Worm (Caenorhabditis elegans) whole organism, L2 larva: Measurements from ENCODE around the gene ymel-1.
A peak's percentile ranks its signal among the peaks of the same experiment; 100 is the strongest.
"Not testable (repeated sequence)": the region's sequence is repeated elsewhere in the genome, so short reads cannot be mapped to it uniquely, and the experiment has no call there.

Experiments
- C34F6.9 ChIP-seq: fragments of 150-350 bp; optimal IDR thresholded peaks from 2 replicates; lab custom pipeline; 2014; ENCODE audit warnings: missing biosample characterization, missing genetic modification characterization
- F13H6.1 ChIP-seq: sonication (generic microtip); optimal IDR thresholded peaks from 2 replicates; lab custom pipeline; 2016; ENCODE audit warnings: missing genetic modification characterization, missing compliant biosample characterization
- Y55F3AM.14 ChIP-seq: fragments of 200-800 bp; sonication (Bioruptor generic); optimal IDR thresholded peaks from 2 replicates; lab custom pipeline; 2018; ENCODE audit warnings: mild to moderate bottlenecking, missing genetic modification characterization, missing compliant biosample characterization
- alr-1 ChIP-seq: fragments of 150-350 bp; optimal IDR thresholded peaks from 2 replicates; lab custom pipeline; 2014; ENCODE audit warnings: missing biosample characterization, missing genetic modification characterization
- aly-2 ChIP-seq: fragments of 150-350 bp; optimal IDR thresholded peaks from 2 replicates; lab custom pipeline; 2014; ENCODE audit warnings: missing biosample characterization, missing genetic modification characterization
- ama-1 ChIP-seq: fragments of 150-350 bp; optimal IDR thresholded peaks from 2 replicates; lab custom pipeline; 2018; ENCODE audit warnings: inconsistent platforms
- blmp-1 ChIP-seq: sonication (generic microtip); optimal IDR thresholded peaks from 2 replicates; lab custom pipeline; 2017; ENCODE audit warnings: missing genetic modification characterization, mild to moderate bottlenecking, missing compliant biosample characterization, antibody characterized with exemption, moderate library complexity; ENCODE audit not compliant: insufficient read depth
- ceh-16 ChIP-seq: fragments of 150-350 bp; optimal IDR thresholded peaks from 2 replicates; lab custom pipeline; 2014; ENCODE audit warnings: missing biosample characterization, missing genetic modification characterization
- crh-2 ChIP-seq: sonication (generic microtip); optimal IDR thresholded peaks from 2 replicates; lab custom pipeline; 2017; ENCODE audit warnings: missing biosample characterization, missing genetic modification characterization
- dmd-4 ChIP-seq: sonication (generic microtip); optimal IDR thresholded peaks from 2 replicates; lab custom pipeline; 2017; ENCODE audit warnings: missing biosample characterization, missing genetic modification characterization
- gmeb-1 ChIP-seq: fragments of 150-350 bp; optimal IDR thresholded peaks from 2 replicates; lab custom pipeline; 2014; ENCODE audit warnings: missing biosample characterization, missing genetic modification characterization
- lin-11 ChIP-seq: fragments of 150-350 bp; sonication (generic microtip); optimal IDR thresholded peaks from 2 replicates; lab custom pipeline; 2014; ENCODE audit warnings: missing biosample characterization, missing genetic modification characterization, inconsistent platforms, mixed read lengths
- lin-13 ChIP-seq: fragments of 150-350 bp; optimal IDR thresholded peaks from 2 replicates; lab custom pipeline; 2014; ENCODE audit warnings: missing biosample characterization, missing genetic modification reagents, missing genetic modification characterization
- lsy-2 ChIP-seq, 2 experiments: fragments of 150-350 bp in 1 of 2; sonication (generic microtip) in 1 of 2; optimal IDR thresholded peaks; 2 replicates each; lab custom pipeline; 2014 to 2017; ENCODE audit warnings: missing biosample characterization in 2 of 2, missing genetic modification characterization in 2 of 2
- mab-5 ChIP-seq: fragments of 150-350 bp; optimal IDR thresholded peaks from 2 replicates; lab custom pipeline; 2014; ENCODE audit warnings: missing biosample characterization, missing genetic modification characterization
- mbf-1 ChIP-seq: sonication (generic microtip); optimal IDR thresholded peaks from 2 replicates; lab custom pipeline; 2017; ENCODE audit warnings: missing biosample characterization, missing genetic modification characterization
- mdl-1 ChIP-seq, 2 experiments: fragments of 150-350 bp in 1 of 2; sonication (generic microtip) in 1 of 2; optimal IDR thresholded peaks; 2 replicates each; lab custom pipeline; 2017; ENCODE audit warnings: missing biosample characterization in 2 of 2, missing genetic modification characterization in 2 of 2
- nhr-11 ChIP-seq: fragments of 150-350 bp; optimal IDR thresholded peaks from 2 replicates; lab custom pipeline; 2014; ENCODE audit warnings: missing biosample characterization, missing genetic modification characterization
- nhr-12 ChIP-seq: fragments of 150-350 bp; optimal IDR thresholded peaks from 2 replicates; lab custom pipeline; 2014; ENCODE audit warnings: missing biosample characterization, missing genetic modification characterization
- nhr-129 ChIP-seq: fragments of 150-350 bp; optimal IDR thresholded peaks from 2 replicates; lab custom pipeline; 2014; ENCODE audit warnings: missing biosample characterization, missing genetic modification characterization
- nhr-21 ChIP-seq: fragments of 150-350 bp; optimal IDR thresholded peaks from 2 replicates; lab custom pipeline; 2014; ENCODE audit warnings: missing biosample characterization, missing genetic modification characterization
- nhr-237 ChIP-seq: fragments of 150-350 bp; optimal IDR thresholded peaks from 2 replicates; lab custom pipeline; 2014; ENCODE audit warnings: missing biosample characterization, missing genetic modification characterization
- nhr-25 ChIP-seq: fragments of 150-350 bp; sonication (generic microtip); optimal IDR thresholded peaks from 3 replicates; lab custom pipeline; 2014; ENCODE audit warnings: missing biosample characterization, missing genetic modification characterization
- nhr-6 ChIP-seq: fragments of 150-350 bp; optimal IDR thresholded peaks from 2 replicates; lab custom pipeline; 2014; ENCODE audit warnings: missing biosample characterization, missing genetic modification characterization
- nhr-77 ChIP-seq: fragments of 150-350 bp; optimal IDR thresholded peaks from 2 replicates; lab custom pipeline; 2014; ENCODE audit warnings: missing biosample characterization, missing genetic modification characterization
- peb-1 ChIP-seq: fragments of 150-350 bp; optimal IDR thresholded peaks from 2 replicates; lab custom pipeline; 2014; ENCODE audit warnings: missing biosample characterization, missing genetic modification characterization
- sem-4 ChIP-seq: fragments of 150-350 bp; optimal IDR thresholded peaks from 2 replicates; lab custom pipeline; 2014; ENCODE audit warnings: missing biosample characterization, missing genetic modification reagents, missing genetic modification characterization
- sma-3 ChIP-seq: sonication (generic microtip); optimal IDR thresholded peaks from 2 replicates; lab custom pipeline; 2016; ENCODE audit warnings: missing genetic modification reagents, missing genetic modification characterization, missing compliant biosample characterization
- sma-9 ChIP-seq, 2 experiments: fragments of 150-350 bp in 1 of 2; sonication (generic microtip) in 1 of 2; optimal IDR thresholded peaks; 2 replicates each; lab custom pipeline; 2014 to 2016; ENCODE audit warnings: missing genetic modification characterization in 2 of 2, mild to moderate bottlenecking in 1 of 2, missing biosample characterization in 1 of 2, missing compliant biosample characterization in 1 of 2, missing genetic modification reagents in 1 of 2, moderate library complexity in 1 of 2
- unc-39 ChIP-seq: fragments of 150-350 bp; optimal IDR thresholded peaks from 2 replicates; lab custom pipeline; 2014; ENCODE audit warnings: missing biosample characterization, missing genetic modification characterization
- unc-55 ChIP-seq: fragments of 150-350 bp; sonication (generic microtip); optimal IDR thresholded peaks from 3 replicates; lab custom pipeline; 2014; ENCODE audit warnings: missing biosample characterization, missing genetic modification reagents, missing genetic modification characterization
- unc-62 ChIP-seq: fragments of 150-350 bp; optimal IDR thresholded peaks from 2 replicates; lab custom pipeline; 2014; ENCODE audit warnings: missing biosample characterization, missing genetic modification reagents, missing genetic modification characterization
- ztf-1 ChIP-seq: fragments of 200-800 bp; sonication (Bioruptor generic); conservative IDR thresholded peaks from 2 replicates; pipeline ENCODE4 v1.3.6; 2022; ENCODE audit warnings: missing genetic modification characterization, missing compliant biosample characterization
- ztf-11 ChIP-seq: sonication (generic microtip); optimal IDR thresholded peaks from 2 replicates; lab custom pipeline; 2017; ENCODE audit warnings: missing biosample characterization, missing genetic modification characterization
- ztf-4 ChIP-seq: fragments of 150-350 bp; optimal IDR thresholded peaks from 2 replicates; lab custom pipeline; 2014; ENCODE audit warnings: missing biosample characterization, missing genetic modification characterization

ymel-1 gene

ce11 chrIII:10435938-10436842 is 20.3 kb downstream of the ymel-1 start, which contains the start of the genes smrd-1 and enu-3.1:
TSS of gene smrd-1 (minus strand) at chrIII:10435988.
TSS of gene enu-3.1 (plus strand) at chrIII:10436276.
- peak; percentile 69 to 75 for TF ChIP-seq lsy-2 (tag; optimal IDR thresholded peaks at IDR 0.05; lab: Kevin White, UChicago)
- TF ChIP-seq crh-2 (tag; lab: Kevin White, UChicago): peak; percentile 44
- TF ChIP-seq C34F6.9: peak; percentile 78
- peak; percentile 50 for TF ChIP-seq F13H6.1 (tag; lab: Kevin White, UChicago)
- peak; percentile 39 for TF ChIP-seq mab-5 (tag; lab: Kevin White, UChicago)
- TF ChIP-seq unc-55 (GFP tag; lab: Kevin White, UChicago): peak; percentile 63
- peak; percentile 76 for TF ChIP-seq lin-13 (GFP tag; lab: Kevin White, UChicago)
- peak; percentile 60 for TF ChIP-seq gmeb-1 (tag; lab: Kevin White, UChicago)
- TF ChIP-seq sma-3: peak; percentile 31

ce11 chrIII:10438780-10439179 is 22.8 kb downstream of the ymel-1 start, which contains the start of gene H04D03.6:
TSS of gene H04D03.6 (minus strand) at chrIII:10438880.
- TF ChIP-seq sma-3; ztf-11 (tag; lab: Kevin White, UChicago); sem-4: not testable (repeated sequence)
- TF ChIP-seq, all 48 proteins: peak for 0; not testable (repeated sequence) for 48

DNA sequence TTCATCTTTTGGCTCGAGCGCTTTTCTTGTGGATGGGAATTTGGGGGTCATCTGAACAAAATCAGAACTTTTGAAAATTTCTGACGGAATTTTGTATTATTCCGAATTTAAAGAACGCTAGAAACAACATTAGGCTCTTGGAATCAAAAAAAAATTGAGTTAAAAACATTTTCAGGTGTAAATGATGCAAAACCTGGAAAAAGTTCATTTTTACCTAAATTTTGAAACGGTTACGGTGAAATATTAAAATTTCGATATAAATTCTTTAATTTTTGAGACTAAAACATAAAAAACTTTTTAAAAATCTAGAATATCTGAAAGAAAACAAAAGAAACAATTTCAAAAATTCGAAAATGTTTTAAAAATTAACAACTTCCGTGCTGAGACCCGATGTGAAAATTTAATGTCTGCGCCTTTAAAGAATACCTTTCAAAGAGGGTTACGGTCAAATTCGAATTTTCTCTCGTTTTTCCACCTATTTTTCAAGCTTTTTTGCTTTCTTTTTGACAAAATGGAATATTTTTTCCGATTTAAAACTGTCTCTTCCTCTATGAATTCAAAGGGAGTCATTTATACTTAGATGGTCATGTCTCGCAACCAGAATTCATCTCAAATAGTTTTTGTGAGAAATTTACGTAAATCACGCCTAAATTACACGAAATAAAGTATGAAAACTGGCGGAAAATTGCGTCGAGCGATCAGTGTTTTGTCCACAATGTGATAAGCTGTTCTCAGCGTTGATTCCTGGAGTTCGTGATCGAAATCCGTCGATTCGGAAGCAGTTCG is 26.6 kb downstream of the ymel-1 start, which contains the start of the genes H04D03.2 and ecps-2:
TSS of gene H04D03.2 (minus strand) at position 51 of the 786 bp plus-strand sequence.
TSS of gene ecps-2 (plus strand) at position 736 of the 786 bp plus-strand sequence.
- no peak for TF ChIP-seq ztf-4 (tag; lab: Kevin White, UChicago)
- no peak for TF ChIP-seq ztf-1
- TF ChIP-seq unc-55 (GFP tag; lab: Kevin White, UChicago): no peak
- no peak for TF ChIP-seq crh-2 (tag; lab: Kevin White, UChicago)
- TF ChIP-seq nhr-25 (tag; lab: Kevin White, UChicago): no peak

ce11 chrIII:10446730-10447129 is 30.8 kb downstream of the ymel-1 start, which contains the start of gene H04D03.7:
TSS of gene H04D03.7 (minus strand) at chrIII:10446830.
- TF ChIP-seq peb-1 (tag; lab: Kevin White, UChicago) (no peak), sma-3 (no peak)

DNA sequence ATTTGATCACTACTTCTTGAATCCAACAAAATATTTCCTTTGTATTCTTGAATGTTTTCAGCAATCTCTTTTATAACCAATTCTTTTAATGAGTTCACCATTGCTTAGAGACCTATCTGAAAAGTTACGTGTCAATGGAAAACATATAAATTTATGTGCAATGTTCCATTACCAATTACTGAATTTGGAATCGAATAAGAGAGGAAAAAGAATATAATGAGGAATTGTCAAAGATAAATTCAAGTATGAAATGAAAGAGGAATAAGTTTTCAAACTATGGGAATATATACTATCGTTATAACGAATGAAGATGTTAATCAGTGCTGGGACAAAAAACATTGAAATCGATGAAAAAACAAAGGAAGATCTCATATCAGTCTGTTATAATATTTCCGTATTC is 35.1 kb downstream of the ymel-1 start, which contains the start of gene H04D03.4:
TSS of gene H04D03.4 (minus strand) at position 101 of the 400 bp plus-strand sequence.
- TF ChIP-seq mbf-1 (tag; lab: Kevin White, UChicago): no peak
- no peak for TF ChIP-seq alr-1
- no peak for TF ChIP-seq nhr-6 (tag; lab: Kevin White, UChicago)
- TF ChIP-seq mdl-1 (tag; optimal IDR thresholded peaks at IDR 0.05; lab: Kevin White, UChicago): no peak
- TF ChIP-seq nhr-21: no peak

DNA sequence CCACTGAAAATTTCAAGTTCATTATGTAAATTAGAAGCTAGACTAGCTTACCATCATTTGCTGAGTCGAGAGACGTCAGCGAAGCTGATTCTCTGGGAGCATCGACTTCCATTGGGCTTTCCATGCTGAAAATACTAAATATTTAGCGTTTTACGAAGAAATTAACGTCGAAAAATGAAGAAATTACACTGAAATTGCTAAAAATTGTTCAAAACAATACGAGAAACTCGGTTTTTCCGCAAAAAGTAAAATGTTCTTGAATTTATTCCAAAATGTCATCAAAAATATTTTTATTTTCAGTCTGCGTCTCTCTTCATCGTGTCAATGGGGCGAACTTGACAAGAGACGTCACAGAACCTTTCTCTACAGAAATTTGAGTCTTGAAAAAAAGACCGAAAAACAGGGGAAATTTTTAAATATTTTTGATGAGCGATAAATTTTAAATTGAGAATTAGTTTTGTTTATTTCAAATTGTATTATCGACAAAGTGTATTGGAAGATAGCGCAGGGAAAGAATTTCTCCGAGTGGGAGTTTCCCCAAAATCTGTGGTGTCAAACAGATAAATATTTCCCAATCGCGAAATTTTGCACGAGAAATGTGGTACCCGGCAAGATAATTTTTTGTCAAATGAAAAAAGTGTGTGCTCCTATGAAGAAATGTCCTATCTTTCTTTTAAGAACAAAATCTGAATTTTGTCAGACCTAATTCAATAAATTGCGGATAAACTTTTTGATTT is 44.7 kb downstream of the ymel-1 start, which contains the start of gene ecps-1:
TSS of gene ecps-1 (minus strand) at position 125 of the 737 bp plus-strand sequence.
- peak; percentile 82 for TF ChIP-seq sem-4
- TF ChIP-seq Y55F3AM.14: no peak
- no peak for TF ChIP-seq unc-62 (GFP tag; lab: Kevin White, UChicago)
- peak; percentile 46 for TF ChIP-seq nhr-237
- TF ChIP-seq aly-2 (tag; lab: Kevin White, UChicago): no peak
- TF ChIP-seq nhr-25 (tag; lab: Kevin White, UChicago): no peak
- no peak for TF ChIP-seq nhr-12
- TF ChIP-seq sma-3: peak; percentile 96
- no peak for TF ChIP-seq ama-1 (lab: Kevin White, UChicago)
- no peak for TF ChIP-seq unc-39 (tag; lab: Kevin White, UChicago)
- TF ChIP-seq dmd-4: no peak
- no peak for TF ChIP-seq alr-1
- TF ChIP-seq mab-5 (tag; lab: Kevin White, UChicago): peak; percentile 88
- no peak for TF ChIP-seq lin-13 (GFP tag; lab: Kevin White, UChicago)
- TF ChIP-seq nhr-77 (tag; lab: Kevin White, UChicago): peak; percentile 41
- TF ChIP-seq C34F6.9: peak; percentile 97
- TF ChIP-seq nhr-11 (tag; lab: Kevin White, UChicago): peak; percentile 11
- no peak for TF ChIP-seq ceh-16 (tag; lab: Kevin White, UChicago)
- TF ChIP-seq blmp-1 (tag; lab: Kevin White, UChicago): peak; percentile 24
- no peak for TF ChIP-seq ztf-4 (tag; lab: Kevin White, UChicago)
- TF ChIP-seq sma-9 (GFP tag; optimal IDR thresholded peaks at IDR 0.05; lab: Kevin White, UChicago): peak; percentile 90
- no peak for TF ChIP-seq sma-9 (tag; optimal IDR thresholded peaks at IDR 0.05; lab: Kevin White, UChicago)
- peak; percentile 81 for TF ChIP-seq nhr-129 (tag; lab: Kevin White, UChicago)
- TF ChIP-seq crh-2 (tag; lab: Kevin White, UChicago): peak; percentile 95
- TF ChIP-seq lin-11 (tag; lab: Kevin White, UChicago): no peak
